Fruit fly (Drosophila melanogaster): Measurements from ENCODE around the gene CG1965.

Gene CG1965

DNA sequence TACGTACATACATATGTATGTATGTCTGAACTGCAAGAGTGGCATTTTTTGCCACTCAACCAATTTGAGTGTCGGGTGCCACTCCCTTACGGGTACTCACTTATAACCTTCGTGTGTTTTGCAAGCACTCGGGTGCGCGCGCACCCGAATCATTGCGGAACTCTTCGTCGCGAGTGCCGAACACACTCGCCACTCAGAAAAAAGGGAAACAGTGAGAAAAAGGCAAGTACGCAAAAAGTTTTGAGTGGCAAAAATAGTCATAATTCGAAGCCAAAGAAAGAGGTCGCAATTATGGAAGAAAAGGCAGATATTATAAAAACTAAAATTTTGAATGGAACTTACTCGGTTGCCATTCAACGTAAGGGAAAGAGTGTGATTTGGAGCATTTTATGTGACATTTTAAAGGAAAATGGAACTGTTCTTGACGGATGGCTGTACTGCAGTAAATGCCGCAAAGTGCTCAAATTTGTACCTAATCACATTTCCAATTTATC lies 23.2 kb downstream of the CG1965 start (continued):
- TF ChIP-seq CG11902 (GFP tag; optimal IDR thresholded peaks at IDR 0.05) (no peak), dac (GFP tag; optimal IDR thresholded peaks at IDR 0.05) (no peak), acj6 (GFP tag; optimal IDR thresholded peaks at IDR 0.05) (no peak), vri (GFP tag; optimal IDR thresholded peaks at IDR 0.05) (no peak), spab (GFP tag; optimal IDR thresholded peaks at IDR 0.05) (no peak), achi (GFP tag; optimal IDR thresholded peaks at IDR 0.05) (no peak), topi (GFP tag; optimal IDR thresholded peaks at IDR 0.05) (peak; percentile 16), CG8319 (GFP tag; optimal IDR thresholded peaks at IDR 0.05) (no peak), fd59A (GFP tag; optimal IDR thresholded peaks at IDR 0.05) (no peak), Gug (GFP tag; IDR thresholded peaks at IDR 0.05) (no peak), Lpt (GFP tag; optimal IDR thresholded peaks at IDR 0.05) (no peak), Hr38 (GFP tag; optimal IDR thresholded peaks at IDR 0.05) (no peak), CG15336 (GFP tag; IDR thresholded peaks at IDR 0.05) (no peak), lz (GFP tag; optimal IDR thresholded peaks at IDR 0.05) (peak; percentile 1), net (GFP tag; optimal IDR thresholded peaks at IDR 0.05) (no peak), CG32006 (GFP tag; optimal IDR thresholded peaks at IDR 0.05) (no peak), dsx (GFP tag; optimal IDR thresholded peaks at IDR 0.05; ENCODE audit: poor library complexity, severe bottlenecking) (no peak), Blimp-1 (GFP tag; optimal IDR thresholded peaks at IDR 0.05) (no peak), CG6276 (GFP tag; optimal IDR thresholded peaks at IDR 0.05) (no peak), CG31627 (GFP tag; optimal IDR thresholded peaks at IDR 0.05) (no peak), CG9139 (GFP tag; optimal IDR thresholded peaks at IDR 0.05) (no peak), pdm3 (GFP tag; optimal IDR thresholded peaks at IDR 0.05) (no peak), CG7368 (GFP tag; optimal IDR thresholded peaks at IDR 0.05) (no peak), CG8119 (GFP tag; IDR thresholded peaks at IDR 0.05) (peak; percentile 35; the same call in 2 of the 3 replicates), CG6854 (GFP tag; optimal IDR thresholded peaks at IDR 0.05) (no peak), Eip75B (GFP tag; optimal IDR thresholded peaks at IDR 0.05) (no peak), CG4318 (GFP tag; optimal IDR thresholded peaks at IDR 0.05) (no peak), CG3919 (GFP tag; optimal IDR thresholded peaks at IDR 0.05) (peak; percentile 33), ss (GFP tag; optimal IDR thresholded peaks at IDR 0.05) (peak in 1 of 2 experiments; percentile 12), Smox (GFP tag; optimal IDR thresholded peaks at IDR 0.05) (no peak), CG34406 (GFP tag; optimal IDR thresholded peaks at IDR 0.05) (peak; percentile 16)

DNA sequence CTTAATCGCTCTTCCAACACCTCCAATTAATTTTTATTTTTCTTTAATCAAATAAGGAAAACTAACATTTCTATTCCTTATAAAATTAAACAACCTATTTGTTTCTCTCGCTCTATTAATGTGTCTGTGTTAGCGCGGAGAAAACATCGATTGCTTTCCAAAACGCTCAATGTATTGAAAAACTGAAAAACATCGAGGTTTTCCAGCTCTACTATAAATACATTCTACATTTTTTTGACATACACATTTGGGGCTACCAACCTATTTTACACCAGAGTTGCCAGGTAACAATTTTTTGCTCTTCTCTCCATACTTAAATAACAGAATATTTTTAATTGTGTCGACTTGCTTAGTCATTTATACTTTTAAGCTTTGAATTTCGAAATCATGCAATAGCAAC lies 24.7 kb downstream of the CG1965 start:
- TF ChIP-seq Eip78C (GFP tag) (peak; percentile 58), cyc (GFP tag; optimal IDR thresholded peaks at IDR 0.05) (no peak)

DNA sequence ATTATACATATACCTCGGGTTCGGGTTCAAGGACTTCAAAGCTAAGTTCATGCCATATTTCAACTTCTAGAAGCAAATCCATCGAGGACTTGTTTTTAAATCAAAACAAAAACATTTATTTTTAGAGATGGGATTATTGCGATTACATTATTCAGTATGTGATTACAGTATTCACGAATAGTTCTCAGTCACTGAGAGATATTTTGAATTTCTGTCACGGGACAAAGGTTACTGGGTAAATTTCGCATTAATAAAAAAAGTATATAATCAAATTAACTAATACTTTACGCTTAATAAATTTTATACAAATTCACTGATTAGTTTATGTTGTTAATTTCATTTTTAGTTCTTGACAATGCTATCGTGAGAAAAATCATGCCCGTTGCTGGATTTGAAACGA lies 26.4 kb downstream of the CG1965 start:
- TF ChIP-seq lz (GFP tag; optimal IDR thresholded peaks at IDR 0.05): peak; percentile 8
- TF ChIP-seq ss (GFP tag; optimal IDR thresholded peaks at IDR 0.05): peak in 1 of 2 experiments; percentile 39
- peak; percentile 14; the same call in 1 of the 2 replicates for TF ChIP-seq CG15336 (GFP tag; IDR thresholded peaks at IDR 0.05)
- peak; percentile 59 for TF ChIP-seq CG31627 (GFP tag; optimal IDR thresholded peaks at IDR 0.05)
- TF ChIP-seq CG6792 (GFP tag; optimal IDR thresholded peaks at IDR 0.05): peak; percentile 7
- peak; percentile 2 for TF ChIP-seq CG8632 (GFP tag; optimal IDR thresholded peaks at IDR 0.05)
- no peak for TF ChIP-seq achi (GFP tag; optimal IDR thresholded peaks at IDR 0.05)
- no peak for TF ChIP-seq fkh (GFP tag; optimal IDR thresholded peaks at IDR 0.05)
- TF ChIP-seq CG3032 (tag; optimal IDR thresholded peaks at IDR 0.05): peak; percentile 42
- no peak for TF ChIP-seq Sox102F (GFP tag; optimal IDR thresholded peaks at IDR 0.05)
- TF ChIP-seq esn (GFP tag; optimal IDR thresholded peaks at IDR 0.05): peak; percentile 45
- TF ChIP-seq CG3919 (GFP tag; optimal IDR thresholded peaks at IDR 0.05): peak; percentile 43
- TF ChIP-seq CG11902 (GFP tag; optimal IDR thresholded peaks at IDR 0.05): no peak
- peak; percentile 81 for TF ChIP-seq Eip78C (GFP tag)

Data from whole organism, prepupa.